Fruit fly (Drosophila melanogaster) whole organism, adult: ENCODE data around the gene NT1.

Source experiments
- CG11617 ChIP-seq: fragments of 200-800 bp; sonication (Bioruptor generic); optimal IDR thresholded peaks from 2 replicates; lab custom pipeline; 2017; ENCODE audit warnings: mild to moderate bottlenecking, missing biosample characterization, missing genetic modification reagents, missing genetic modification characterization
- CG12768 ChIP-seq: fragments of 200-800 bp; sonication (Bioruptor generic); optimal IDR thresholded peaks from 2 replicates; lab custom pipeline; 2017; ENCODE audit warnings: missing biosample characterization, missing genetic modification characterization, mild to moderate bottlenecking, moderate library complexity, missing genetic modification reagents
- CG14711 ChIP-seq: fragments of 200-800 bp; sonication (Bioruptor generic); optimal IDR thresholded peaks from 2 replicates; lab custom pipeline; 2018; ENCODE audit warnings: missing biosample characterization, mild to moderate bottlenecking, missing genetic modification characterization, moderate library complexity
- CG1620 ChIP-seq: fragments of 200-800 bp; sonication (Bioruptor generic); optimal IDR thresholded peaks from 2 replicates; lab custom pipeline; 2016; ENCODE audit warnings: missing biosample characterization, missing genetic modification characterization
- CG33017 ChIP-seq: fragments of 200-800 bp; sonication (Bioruptor generic); optimal IDR thresholded peaks from 2 replicates; lab custom pipeline; 2018; ENCODE audit warnings: missing biosample characterization, mild to moderate bottlenecking, missing genetic modification characterization, moderate library complexity
- CG5204 ChIP-seq: fragments of 200-800 bp; sonication (Bioruptor generic); optimal IDR thresholded peaks from 2 replicates; lab custom pipeline; 2016; ENCODE audit warnings: missing biosample characterization, missing genetic modification characterization
- CG7045 ChIP-seq: fragments of 200-800 bp; sonication (Bioruptor generic); optimal IDR thresholded peaks from 2 replicates; lab custom pipeline; 2017; ENCODE audit warnings: missing biosample characterization, mild to moderate bottlenecking, missing genetic modification characterization
- CG7101 ChIP-seq: fragments of 200-800 bp; sonication (Bioruptor generic); optimal IDR thresholded peaks from 2 replicates; lab custom pipeline; 2018; ENCODE audit warnings: missing biosample characterization, mild to moderate bottlenecking, missing genetic modification characterization, moderate library complexity
- Clk ChIP-seq: fragments of 200-800 bp; sonication (Bioruptor generic); optimal IDR thresholded peaks from 2 replicates; lab custom pipeline; 2017; ENCODE audit warnings: missing biosample characterization, missing genetic modification characterization
- Crg-1 ChIP-seq: fragments of 200-800 bp; sonication (Bioruptor generic); optimal IDR thresholded peaks from 2 replicates; lab custom pipeline; 2016; ENCODE audit warnings: missing biosample characterization, missing genetic modification characterization
- Hr96 ChIP-seq: fragments of 200-800 bp; sonication (Bioruptor generic); optimal IDR thresholded peaks from 2 replicates; lab custom pipeline; 2016; ENCODE audit warnings: missing biosample characterization, missing genetic modification characterization
- Mnt ChIP-seq: fragments of 200-800 bp; sonication (Bioruptor generic); optimal IDR thresholded peaks from 2 replicates; lab custom pipeline; 2016; ENCODE audit warnings: missing biosample characterization, mild to moderate bottlenecking, missing genetic modification characterization
- bab1 ChIP-seq: fragments of 200-800 bp; sonication (Bioruptor generic); optimal IDR thresholded peaks from 3 replicates; lab custom pipeline; 2019; ENCODE audit warnings: missing biosample characterization, mild to moderate bottlenecking, missing genetic modification characterization, moderate library complexity
- cic ChIP-seq: fragments of 200-800 bp; sonication (Bioruptor generic); optimal IDR thresholded peaks from 2 replicates; lab custom pipeline; 2017; ENCODE audit warnings: missing biosample characterization, mild to moderate bottlenecking, missing genetic modification characterization, moderate library complexity
- cnc ChIP-seq, 2 experiments: fragments of >200 bp; optimal IDR thresholded peaks; 2 replicates each; lab custom pipeline; 2017
- kay ChIP-seq: fragments of 200-800 bp; sonication (Bioruptor generic); peaks from one replicate; lab custom pipeline; 2016; ENCODE audit warnings: missing biosample characterization, missing genetic modification characterization, borderline replicate concordance
- ovo ChIP-seq: fragments of 200-800 bp; sonication (Bioruptor generic); optimal IDR thresholded peaks from 2 replicates; lab custom pipeline; 2016; ENCODE audit warnings: missing biosample characterization, missing genetic modification characterization
- pad ChIP-seq: fragments of 200-800 bp; sonication (Bioruptor generic); optimal IDR thresholded peaks from 3 replicates; lab custom pipeline; 2017; ENCODE audit warnings: missing biosample characterization, missing genetic modification characterization, mild to moderate bottlenecking, moderate library complexity, missing genetic modification reagents
- tj ChIP-seq: fragments of 200-800 bp; sonication (Bioruptor generic); optimal IDR thresholded peaks from 3 replicates; lab custom pipeline; 2017; ENCODE audit warnings: missing biosample characterization, mild to moderate bottlenecking, missing genetic modification characterization, moderate library complexity
- toe ChIP-seq: fragments of 200-800 bp; sonication (Bioruptor generic); optimal IDR thresholded peaks from 2 replicates; lab custom pipeline; 2016; ENCODE audit warnings: missing biosample characterization, missing genetic modification characterization

The NT1 gene

dm6 chr3L:4534481-4534880 is 26.2 kb upstream of the NT1 start:
- TF ChIP-seq cnc (optimal IDR thresholded peaks at IDR 0.05; lab: Kevin White, UChicago) (no peak), tj (peak; percentile 88), CG33017 (no peak), kay (no peak), CG14711 (tag; lab: Kevin White, UChicago) (no peak), CG7045 (GFP tag; lab: Kevin White, UChicago) (no peak)

DNA sequence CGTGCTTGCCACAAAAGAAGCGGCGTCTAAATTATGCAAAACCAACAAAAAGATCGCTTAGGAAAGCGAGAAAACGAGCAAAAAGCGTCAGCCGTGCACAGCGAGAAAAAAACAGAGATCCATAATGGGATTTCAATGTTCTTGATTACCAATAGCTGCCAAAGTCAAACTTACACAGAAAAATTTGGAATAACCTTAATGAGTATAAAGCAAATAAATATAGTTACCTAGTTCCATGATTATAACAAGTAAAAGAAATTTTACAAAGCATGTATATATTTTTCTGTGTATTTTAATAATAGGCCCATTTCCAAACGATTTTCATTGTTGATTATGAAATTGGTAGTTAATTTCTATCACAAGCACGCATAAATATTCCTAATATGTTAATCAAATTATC is 25.7 kb upstream of the NT1 start:
- TF ChIP-seq cic (no peak), CG7045 (GFP tag; lab: Kevin White, UChicago) (no peak), Hr96 (GFP tag; lab: Kevin White, UChicago) (no peak), CG33017 (no peak), cnc (optimal IDR thresholded peaks at IDR 0.05; lab: Kevin White, UChicago) (no peak), Crg-1 (GFP tag; lab: Kevin White, UChicago) (no peak), Mnt (GFP tag; lab: Kevin White, UChicago) (no peak), bab1 (GFP tag; lab: Kevin White, UChicago) (no peak), tj (no peak), Clk (GFP tag; lab: Kevin White, UChicago) (no peak), toe (GFP tag; lab: Kevin White, UChicago) (no peak), CG14711 (tag; lab: Kevin White, UChicago) (no peak)

- TF ChIP-seq kay (peak; percentile 44), cic (no peak), tj (peak; percentile 30)
Measured at dm6 chr3L:4532841-4533619, 24.8 kb upstream of the NT1 start, which contains the start of gene CG11353. Gene CG11353 (plus strand): TSS chr3L:4533170.

DNA sequence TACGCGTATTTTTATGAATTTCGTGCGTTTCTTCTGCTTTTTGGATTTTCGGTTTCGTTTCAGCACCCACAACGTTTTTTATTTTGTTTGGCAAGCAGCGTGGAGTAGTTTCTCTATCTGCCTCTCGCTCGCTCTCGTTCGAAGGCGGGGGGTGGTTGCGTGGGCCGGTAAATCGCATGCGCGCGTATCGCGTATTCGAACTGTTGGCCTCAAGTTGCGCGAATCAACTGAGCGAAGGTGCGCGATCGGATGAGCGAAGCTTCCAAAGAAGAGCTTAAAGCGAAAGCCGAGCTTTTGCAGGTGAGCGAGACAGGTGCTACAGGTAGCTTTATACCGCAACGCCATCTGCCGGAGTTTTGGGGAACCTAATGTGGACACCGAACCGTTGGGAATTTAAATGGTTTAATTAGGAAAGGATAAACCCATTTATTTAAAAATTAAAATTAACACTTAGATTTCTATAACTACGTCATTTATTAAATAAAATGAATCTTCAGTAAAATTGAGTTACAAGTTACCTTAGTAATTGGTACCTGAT is 23.8 kb upstream of the NT1 start, which contains the start of gene Tie:
Tie (minus strand) TSS at position 205 of the 538 bp plus-strand sequence.
- TF ChIP-seq CG12768 (GFP tag; lab: Kevin White, UChicago) (no peak), cic (no peak), bab1 (GFP tag; lab: Kevin White, UChicago) (peak; percentile 67)

dm6 chr3L:4521809-4522208 is 13.6 kb upstream of the NT1 start:
- TF ChIP-seq CG5204, result no peak
- TF ChIP-seq pad (GFP tag; lab: Kevin White, UChicago), result no peak
- no peak for TF ChIP-seq tj
- TF ChIP-seq cnc (optimal IDR thresholded peaks at IDR 0.05; lab: Kevin White, UChicago), result no peak
- no peak for TF ChIP-seq bab1 (GFP tag; lab: Kevin White, UChicago)
- no peak for TF ChIP-seq cic
- no peak for TF ChIP-seq Clk (GFP tag; lab: Kevin White, UChicago)
- TF ChIP-seq Hr96 (GFP tag; lab: Kevin White, UChicago), result no peak
- TF ChIP-seq Crg-1 (GFP tag; lab: Kevin White, UChicago), result no peak
- TF ChIP-seq CG11617 (GFP tag; lab: Kevin White, UChicago), result no peak
- no peak for TF ChIP-seq CG12768 (GFP tag; lab: Kevin White, UChicago)
- no peak for TF ChIP-seq ovo (GFP tag; lab: Kevin White, UChicago)
- TF ChIP-seq CG33017, result no peak
- no peak for TF ChIP-seq Mnt (GFP tag; lab: Kevin White, UChicago)
- TF ChIP-seq toe (GFP tag; lab: Kevin White, UChicago), result no peak
- no peak for TF ChIP-seq kay
- TF ChIP-seq CG7101 (tag; lab: Kevin White, UChicago), result no peak
- TF ChIP-seq CG7045 (GFP tag; lab: Kevin White, UChicago), result no peak
- no peak for TF ChIP-seq CG1620

dm6 chr3L:4519417-4519931 is 11.2 kb upstream of the NT1 start:
- no peak for TF ChIP-seq Hr96 (GFP tag; lab: Kevin White, UChicago)
- no peak for TF ChIP-seq CG7101 (tag; lab: Kevin White, UChicago)
- TF ChIP-seq kay, result no peak
- no peak for TF ChIP-seq cnc (optimal IDR thresholded peaks at IDR 0.05; lab: Kevin White, UChicago)
- TF ChIP-seq CG1620, result no peak
- TF ChIP-seq pad (GFP tag; lab: Kevin White, UChicago), result no peak
- no peak for TF ChIP-seq CG12768 (GFP tag; lab: Kevin White, UChicago)
- no peak for TF ChIP-seq toe (GFP tag; lab: Kevin White, UChicago)
- TF ChIP-seq tj, result no peak
- no peak for TF ChIP-seq cic
- TF ChIP-seq Clk (GFP tag; lab: Kevin White, UChicago), result no peak
- no peak for TF ChIP-seq CG5204

DNA sequence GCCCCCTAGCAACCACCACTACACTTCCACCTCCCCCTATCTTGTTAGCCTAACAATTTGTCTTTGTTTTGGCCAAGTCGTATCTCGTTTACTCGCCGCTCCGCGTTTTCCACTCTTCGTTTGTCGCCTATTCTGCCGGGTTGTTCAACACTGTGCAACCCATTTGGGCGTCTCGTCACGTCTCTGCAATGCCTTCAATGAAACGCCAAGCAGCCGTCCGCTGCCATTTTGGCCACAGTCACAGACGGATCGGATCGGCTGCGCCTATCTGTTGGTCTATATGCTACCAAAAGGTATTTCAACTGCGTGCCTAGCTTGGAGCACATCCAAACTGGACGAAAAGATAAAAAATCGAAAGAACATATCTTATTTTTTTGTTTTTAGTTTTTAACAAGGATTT is 8.1 kb upstream of the NT1 start:
- TF ChIP-seq Hr96 (GFP tag; lab: Kevin White, UChicago) (no peak), CG12768 (GFP tag; lab: Kevin White, UChicago) (no peak), CG7101 (tag; lab: Kevin White, UChicago) (no peak), CG14711 (tag; lab: Kevin White, UChicago) (no peak), CG5204 (no peak), cic (no peak), Mnt (GFP tag; lab: Kevin White, UChicago) (no peak), kay (no peak), cnc (optimal IDR thresholded peaks at IDR 0.05; lab: Kevin White, UChicago) (no peak), CG11617 (GFP tag; lab: Kevin White, UChicago) (no peak)
